Fruit fly (Drosophila melanogaster): ENCODE results near the gene NANS.

Gene NANS

dm6 chr3R:12423997-12424396 is 2.4 kb upstream of the NANS start:
- TF ChIP-seq CG34406 (GFP tag; optimal IDR thresholded peaks at IDR 0.05) (no peak), vri (GFP tag; optimal IDR thresholded peaks at IDR 0.05) (no peak), CG11294 (GFP tag; IDR thresholded peaks at IDR 0.05) (no peak), topi (GFP tag; optimal IDR thresholded peaks at IDR 0.05) (no peak), cyc (GFP tag; optimal IDR thresholded peaks at IDR 0.05) (no peak), net (GFP tag; optimal IDR thresholded peaks at IDR 0.05) (no peak), CG11762 (GFP tag; optimal IDR thresholded peaks at IDR 0.05; ENCODE audit: insufficient read depth) (no peak), Hr39 (GFP tag; optimal IDR thresholded peaks at IDR 0.05) (no peak), Eip93F (GFP tag; optimal IDR thresholded peaks at IDR 0.05) (no peak), CG3919 (GFP tag; optimal IDR thresholded peaks at IDR 0.05) (no peak), dsx (GFP tag; optimal IDR thresholded peaks at IDR 0.05; ENCODE audit: poor library complexity, severe bottlenecking) (no peak), fd85E (GFP tag; optimal IDR thresholded peaks at IDR 0.05) (no peak), CG16779 (tag; optimal IDR thresholded peaks at IDR 0.05) (no peak), CG10631 (GFP tag; optimal IDR thresholded peaks at IDR 0.05) (no peak), Ets21C (GFP tag; optimal IDR thresholded peaks at IDR 0.05) (no peak), CG32006 (GFP tag; optimal IDR thresholded peaks at IDR 0.05) (no peak), Lpt (GFP tag; optimal IDR thresholded peaks at IDR 0.05) (no peak), CG4318 (GFP tag; optimal IDR thresholded peaks at IDR 0.05) (no peak), CG6854 (GFP tag; optimal IDR thresholded peaks at IDR 0.05) (no peak)

DNA sequence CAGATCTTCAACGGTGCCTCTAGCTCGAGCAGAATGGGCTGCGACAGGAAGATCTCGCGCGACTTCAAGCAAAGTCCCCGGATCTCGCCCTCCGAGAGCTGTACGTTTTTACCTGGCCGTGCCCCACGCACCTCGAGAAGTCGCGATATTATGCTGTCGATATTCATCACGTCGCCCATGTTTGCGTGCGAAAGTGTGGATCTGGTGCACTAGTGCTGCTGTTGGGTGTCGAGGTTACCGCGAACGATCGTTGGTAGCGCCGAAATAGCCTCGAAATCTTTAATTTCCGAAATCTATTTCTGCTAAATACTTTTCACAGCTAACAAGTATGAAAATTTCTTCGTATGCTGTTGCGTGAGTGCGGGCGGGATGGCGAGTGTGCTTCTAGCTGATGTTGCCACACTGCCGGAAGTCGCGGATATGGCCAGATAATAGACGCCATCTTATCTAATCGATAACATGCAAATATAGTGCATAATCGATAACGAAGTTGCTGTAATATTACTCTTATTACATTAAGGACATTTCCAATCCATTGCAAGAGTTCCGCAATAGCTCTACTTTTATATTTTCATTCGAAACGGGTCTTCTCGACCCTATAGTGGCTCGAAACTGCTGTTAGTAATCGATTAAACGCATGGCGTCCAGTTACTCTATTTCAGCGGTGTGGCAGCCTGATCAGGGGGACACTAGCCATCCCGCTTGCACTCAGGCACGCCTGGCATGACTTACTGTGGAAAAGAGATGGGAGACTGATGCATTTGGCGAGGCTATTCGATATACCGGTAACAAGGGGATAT is 668 bp upstream of the NANS start, which contains the start of gene Pp1-87B:
Gene Pp1-87B, minus strand, starts transcription at position 408 of the 800 bp plus-strand sequence.
- TF ChIP-seq esn (GFP tag; optimal IDR thresholded peaks at IDR 0.05) (peak; percentile 17), CG11762 (GFP tag; optimal IDR thresholded peaks at IDR 0.05; ENCODE audit: insufficient read depth) (no peak), CG31627 (GFP tag; optimal IDR thresholded peaks at IDR 0.05) (peak; percentile 29), CG1621 (tag; optimal IDR thresholded peaks at IDR 0.05) (peak; percentile 20), Ets21C (GFP tag; optimal IDR thresholded peaks at IDR 0.05) (no peak), salr (GFP tag; optimal IDR thresholded peaks at IDR 0.05) (no peak), Eip78C (GFP tag) (peak; percentile 69), CG10669 (GFP tag; optimal IDR thresholded peaks at IDR 0.05) (no peak), CG3032 (tag; optimal IDR thresholded peaks at IDR 0.05) (peak; percentile 5), Hr39 (GFP tag; optimal IDR thresholded peaks at IDR 0.05) (no peak)

DNA sequence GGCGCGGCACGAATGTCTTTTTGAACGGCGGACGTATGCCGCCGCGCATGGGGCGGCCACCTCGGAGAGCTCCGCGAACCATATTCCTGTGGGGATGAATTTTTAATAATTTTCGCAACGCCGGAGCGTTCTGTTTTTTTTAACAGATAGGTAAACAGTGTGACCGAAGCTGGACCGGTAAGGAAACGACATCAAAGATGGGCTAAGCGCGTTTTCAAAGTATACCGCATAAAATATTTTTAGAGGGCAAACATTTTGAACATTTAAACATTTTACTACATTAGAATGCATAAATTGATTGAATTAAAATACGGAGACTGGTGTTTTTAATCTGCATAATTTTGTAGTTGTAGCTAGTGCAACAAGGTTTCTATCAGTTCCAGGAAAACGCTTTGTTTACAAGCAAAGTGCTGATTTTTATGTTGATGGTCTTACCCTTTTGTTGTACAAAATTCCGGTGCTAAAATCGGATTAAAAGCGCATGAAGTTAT is 2.8 kb downstream of the NANS start, which contains the start of the genes CG5641 and CG5245:
Gene CG5641, minus strand, starts transcription at position 163 of the 491 bp plus-strand sequence.
Gene CG5245, plus strand, starts transcription at position 441 of the 491 bp plus-strand sequence.
- TF ChIP-seq Sox102F (GFP tag; optimal IDR thresholded peaks at IDR 0.05) = no peak
- TF ChIP-seq Hr38 (GFP tag; optimal IDR thresholded peaks at IDR 0.05) = no peak
- peak; percentile 17 for TF ChIP-seq Sox14 (GFP tag; optimal IDR thresholded peaks at IDR 0.05)

dm6 chr3R:12431030-12431489 is 4.7 kb downstream of the NANS start, which contains the start of gene Prosalpha2:
TSS of gene Prosalpha2 (plus strand) at chr3R:12431321.
- TF ChIP-seq Hr38 (GFP tag; optimal IDR thresholded peaks at IDR 0.05) = no peak
- TF ChIP-seq CG4318 (GFP tag; optimal IDR thresholded peaks at IDR 0.05) = no peak
- TF ChIP-seq Ets96B (tag; optimal IDR thresholded peaks at IDR 0.05) = peak; percentile 33
- no peak for TF ChIP-seq dac (GFP tag; optimal IDR thresholded peaks at IDR 0.05)
- TF ChIP-seq CG8319 (GFP tag; optimal IDR thresholded peaks at IDR 0.05) = no peak
- no peak for TF ChIP-seq spab (GFP tag; optimal IDR thresholded peaks at IDR 0.05)
- no peak for TF ChIP-seq CG11902 (GFP tag; optimal IDR thresholded peaks at IDR 0.05)
- TF ChIP-seq cyc (GFP tag; optimal IDR thresholded peaks at IDR 0.05) = peak; percentile 23
- no peak for TF ChIP-seq pdm3 (GFP tag; optimal IDR thresholded peaks at IDR 0.05)
- no peak for TF ChIP-seq CG8632 (GFP tag; optimal IDR thresholded peaks at IDR 0.05)
- TF ChIP-seq Sox14 (GFP tag; optimal IDR thresholded peaks at IDR 0.05) = peak; percentile 48
- no peak for TF ChIP-seq OdsH (GFP tag; optimal IDR thresholded peaks at IDR 0.05)
- TF ChIP-seq CG3919 (GFP tag; optimal IDR thresholded peaks at IDR 0.05) = no peak
- TF ChIP-seq CG10669 (GFP tag; optimal IDR thresholded peaks at IDR 0.05) = no peak
- no peak for TF ChIP-seq CG6854 (GFP tag; optimal IDR thresholded peaks at IDR 0.05)
- peak; percentile 19 for TF ChIP-seq CG31627 (GFP tag; optimal IDR thresholded peaks at IDR 0.05)
- TF ChIP-seq CG6792 (GFP tag; optimal IDR thresholded peaks at IDR 0.05) = no peak
- TF ChIP-seq CG34406 (GFP tag; optimal IDR thresholded peaks at IDR 0.05) = peak; percentile 16
- TF ChIP-seq fd85E (GFP tag; optimal IDR thresholded peaks at IDR 0.05) = no peak
- no peak for TF ChIP-seq Blimp-1 (GFP tag; optimal IDR thresholded peaks at IDR 0.05)
- no peak for TF ChIP-seq svp (GFP tag)
- TF ChIP-seq CG15336 (GFP tag; IDR thresholded peaks at IDR 0.05) = no peak
- TF ChIP-seq Hr4 (GFP tag; optimal IDR thresholded peaks at IDR 0.05) = no peak
- TF ChIP-seq CG6163 (GFP tag; IDR thresholded peaks at IDR 0.05) = peak; percentile 40; the same call in 1 of the 3 replicates
- no peak for TF ChIP-seq CG3032 (tag; optimal IDR thresholded peaks at IDR 0.05)
